Worm (Caenorhabditis elegans) whole organism, L4 larva: ENCODE data around the gene C13C4.7.

Experiments used
- D1046.2 ChIP-seq: fragments of 200-800 bp; sonication (Bioruptor generic); IDR thresholded peaks from 2 replicates; pipeline ENCODE4 v1.3.6; 2022; ENCODE audit warnings: missing genetic modification characterization, missing compliant biosample characterization
- Y75B8A.6 ChIP-seq: fragments of 200-800 bp; sonication (Bioruptor generic); IDR thresholded peaks from 2 replicates; pipeline ENCODE4 v1.3.6; 2022; ENCODE audit warnings: missing genetic modification reagents, missing genetic modification characterization, missing compliant biosample characterization
- ama-1 ChIP-seq: fragments of 150-350 bp; optimal IDR thresholded peaks from 2 replicates; lab custom pipeline; 2014; ENCODE audit warnings: inconsistent platforms, mixed read lengths
- arid-1 ChIP-seq: fragments of 200-800 bp; sonication (Bioruptor generic); conservative IDR thresholded peaks from 2 replicates; pipeline ENCODE4 v1.3.6; 2022; ENCODE audit warnings: missing genetic modification reagents, missing genetic modification characterization, missing compliant biosample characterization
- ceh-32 ChIP-seq: sonication (generic microtip); optimal IDR thresholded peaks from 2 replicates; lab custom pipeline; 2016; ENCODE audit warnings: mild to moderate bottlenecking, missing genetic modification characterization, missing compliant biosample characterization; ENCODE audit not compliant: poor library complexity
- ceh-44 ChIP-seq: fragments of 200-800 bp; sonication (Bioruptor generic); IDR thresholded peaks from 2 replicates; pipeline ENCODE4 v1.3.6; 2022; ENCODE audit warnings: missing genetic modification reagents, missing genetic modification characterization, missing compliant biosample characterization
- ceh-62 ChIP-seq: sonication (generic microtip); optimal IDR thresholded peaks from 2 replicates; lab custom pipeline; 2017; ENCODE audit warnings: missing biosample characterization, missing genetic modification characterization
- ceh-82 ChIP-seq: sonication (generic microtip); optimal IDR thresholded peaks from 2 replicates; lab custom pipeline; 2017; ENCODE audit warnings: missing biosample characterization, missing genetic modification characterization
- daf-16 ChIP-seq, 3 experiments: sonication (generic microtip); optimal IDR thresholded peaks; 2 replicates each; lab custom pipeline; 2016 to 2017; ENCODE audit warnings: missing genetic modification characterization in 3 of 3, missing genetic modification reagents in 3 of 3, mild to moderate bottlenecking in 2 of 3, missing compliant biosample characterization in 2 of 3, missing biosample characterization in 1 of 3, moderate library complexity in 1 of 3
- daf-19 ChIP-seq: fragments of 200-800 bp; sonication (Bioruptor generic); conservative IDR thresholded peaks from 2 replicates; pipeline ENCODE4 v1.3.6; 2022; ENCODE audit warnings: missing genetic modification characterization, missing compliant biosample characterization
- dmd-6 ChIP-seq: fragments of 200-800 bp; sonication (Bioruptor generic); IDR thresholded peaks from 2 replicates; pipeline ENCODE4 v1.3.6; 2022; ENCODE audit warnings: missing genetic modification reagents, missing genetic modification characterization, missing compliant biosample characterization
- dmd-8 ChIP-seq: fragments of 200-800 bp; sonication (Bioruptor generic); IDR thresholded peaks from 2 replicates; pipeline ENCODE4 v1.3.6; 2022; ENCODE audit warnings: missing genetic modification characterization, missing compliant biosample characterization
- dmd-9 ChIP-seq: fragments of 200-800 bp; sonication (Bioruptor generic); IDR thresholded peaks from 2 replicates; pipeline ENCODE4 v1.3.6; 2022; ENCODE audit warnings: missing genetic modification reagents, missing genetic modification characterization, missing compliant biosample characterization
- dve-1 ChIP-seq: sonication (generic microtip); optimal IDR thresholded peaks from 2 replicates; lab custom pipeline; 2017; ENCODE audit warnings: antibody characterized with exemption, mild to moderate bottlenecking, missing genetic modification characterization, missing compliant biosample characterization; ENCODE audit not compliant: insufficient read depth
- egl-43 ChIP-seq: fragments of 200-800 bp; sonication (Bioruptor generic); IDR thresholded peaks from 2 replicates; pipeline ENCODE4 v1.3.6; 2022; ENCODE audit warnings: missing genetic modification reagents, missing genetic modification characterization, missing compliant biosample characterization
- hlh-11 ChIP-seq: fragments of 200-800 bp; sonication (Bioruptor generic); optimal IDR thresholded peaks from 2 replicates; lab custom pipeline; 2018; ENCODE audit warnings: mild to moderate bottlenecking, missing genetic modification characterization, missing compliant biosample characterization
- hlh-30 ChIP-seq: sonication (generic microtip); optimal IDR thresholded peaks from 2 replicates; lab custom pipeline; 2017; ENCODE audit warnings: antibody characterized with exemption, mild to moderate bottlenecking, missing genetic modification characterization, missing compliant biosample characterization; ENCODE audit not compliant: insufficient read depth
- lin-29 ChIP-seq: fragments of 200-800 bp; sonication (Bioruptor generic); IDR thresholded peaks from 2 replicates; pipeline ENCODE4 v1.3.6; 2022; ENCODE audit warnings: missing genetic modification reagents, missing genetic modification characterization, missing compliant biosample characterization
- lin-38 ChIP-seq: fragments of 200-800 bp; sonication (Bioruptor generic); IDR thresholded peaks from 2 replicates; pipeline ENCODE4 v1.3.6; 2022; ENCODE audit warnings: missing genetic modification reagents, missing genetic modification characterization, missing compliant biosample characterization
- lir-3 ChIP-seq: sonication (generic microtip); optimal IDR thresholded peaks from 2 replicates; lab custom pipeline; 2016; ENCODE audit warnings: mild to moderate bottlenecking, missing genetic modification characterization, missing compliant biosample characterization
- lsy-2 ChIP-seq, 2 experiments: fragments of 150-350 bp in 1 of 2; sonication (generic microtip) in 1 of 2; optimal IDR thresholded peaks; 2 replicates each; lab custom pipeline; 2014 to 2017; ENCODE audit warnings: missing biosample characterization in 2 of 2, missing genetic modification characterization in 2 of 2
- madf-9 ChIP-seq: fragments of 200-800 bp; sonication (Bioruptor generic); conservative IDR thresholded peaks from 2 replicates; pipeline ENCODE4 v1.3.6; 2022; ENCODE audit warnings: missing genetic modification reagents, missing genetic modification characterization, missing compliant biosample characterization
- mdl-1 ChIP-seq, 2 experiments: fragments of 150-350 bp in 1 of 2; sonication (generic microtip) in 1 of 2; optimal IDR thresholded peaks; 2 replicates each; lab custom pipeline; 2014 to 2017; ENCODE audit warnings: missing biosample characterization in 2 of 2, missing genetic modification characterization in 2 of 2
- mxl-2 ChIP-seq: fragments of 200-800 bp; sonication (Bioruptor generic); conservative IDR thresholded peaks from 2 replicates; pipeline ENCODE4 v1.3.6; 2022; ENCODE audit warnings: missing genetic modification reagents, missing genetic modification characterization, missing compliant biosample characterization
- mxl-3 ChIP-seq: fragments of 200-800 bp; sonication (Bioruptor generic); optimal IDR thresholded peaks from 2 replicates; lab custom pipeline; 2018; ENCODE audit warnings: mild to moderate bottlenecking, missing genetic modification characterization, missing compliant biosample characterization
- nhr-10 ChIP-seq: fragments of 150-350 bp; optimal IDR thresholded peaks from 2 replicates; lab custom pipeline; 2014; ENCODE audit warnings: missing biosample characterization, missing genetic modification characterization
- nhr-102 ChIP-seq: sonication (generic microtip); optimal IDR thresholded peaks from 2 replicates; lab custom pipeline; 2016; ENCODE audit warnings: mild to moderate bottlenecking, missing genetic modification characterization, moderate library complexity, missing compliant biosample characterization
- nhr-111 ChIP-seq: fragments of 200-800 bp; sonication (Bioruptor generic); optimal IDR thresholded peaks from 2 replicates; lab custom pipeline; 2018; ENCODE audit warnings: mild to moderate bottlenecking, missing genetic modification characterization, missing compliant biosample characterization
- nhr-25 ChIP-seq: sonication (generic microtip); optimal IDR thresholded peaks from 2 replicates; lab custom pipeline; 2017; ENCODE audit warnings: missing genetic modification characterization, mild to moderate bottlenecking, missing compliant biosample characterization, antibody characterized with exemption, moderate library complexity, borderline replicate concordance; ENCODE audit not compliant: insufficient read depth
- nhr-28 ChIP-seq: fragments of 150-350 bp; optimal IDR thresholded peaks from 2 replicates; lab custom pipeline; 2014; ENCODE audit warnings: missing biosample characterization, missing genetic modification characterization
- nhr-41 ChIP-seq: fragments of 200-800 bp; sonication (Bioruptor generic); IDR thresholded peaks from 2 replicates; pipeline ENCODE4 v1.3.6; 2022; ENCODE audit warnings: missing genetic modification reagents, missing genetic modification characterization, missing compliant biosample characterization
- nhr-48 ChIP-seq: sonication (generic microtip); optimal IDR thresholded peaks from 2 replicates; lab custom pipeline; 2016; ENCODE audit warnings: mild to moderate bottlenecking, missing genetic modification characterization, missing compliant biosample characterization
- nhr-6 ChIP-seq: fragments of 150-350 bp; optimal IDR thresholded peaks from 2 replicates; lab custom pipeline; 2014; ENCODE audit warnings: missing biosample characterization, missing genetic modification characterization
- nhr-76 ChIP-seq: fragments of 150-350 bp; optimal IDR thresholded peaks from 2 replicates; lab custom pipeline; 2014; ENCODE audit warnings: missing biosample characterization, missing genetic modification characterization
- nhr-77 ChIP-seq: fragments of 150-350 bp; optimal IDR thresholded peaks from 2 replicates; lab custom pipeline; 2014; ENCODE audit warnings: missing biosample characterization, missing genetic modification characterization
- php-3 ChIP-seq: fragments of 200-800 bp; sonication (Bioruptor generic); IDR thresholded peaks from 2 replicates; pipeline ENCODE4 v1.3.6; 2022; ENCODE audit warnings: missing genetic modification reagents, missing genetic modification characterization, missing compliant biosample characterization
- pqm-1 ChIP-seq: sonication (generic microtip); optimal IDR thresholded peaks from 2 replicates; lab custom pipeline; 2017; ENCODE audit warnings: missing biosample characterization, missing genetic modification characterization
- rbr-2 ChIP-seq: sonication (generic microtip); optimal IDR thresholded peaks from 2 replicates; lab custom pipeline; 2016; ENCODE audit warnings: missing genotype, missing genetic modification characterization, missing compliant biosample characterization
- sdz-12 ChIP-seq: fragments of 200-800 bp; sonication (Bioruptor generic); optimal IDR thresholded peaks from 2 replicates; lab custom pipeline; 2018; ENCODE audit warnings: mild to moderate bottlenecking, missing genetic modification characterization, missing compliant biosample characterization
- skn-1 ChIP-seq: fragments of 150-350 bp; optimal IDR thresholded peaks from 2 replicates; lab custom pipeline; 2014; ENCODE audit warnings: missing biosample characterization, missing genetic modification characterization
- unc-130 ChIP-seq: sonication (generic microtip); optimal IDR thresholded peaks from 2 replicates; lab custom pipeline; 2016; ENCODE audit warnings: missing genetic modification reagents, missing genetic modification characterization, missing compliant biosample characterization
- unc-39 ChIP-seq: sonication (generic microtip); optimal IDR thresholded peaks from 2 replicates; lab custom pipeline; 2017; ENCODE audit warnings: missing biosample characterization, missing genetic modification characterization
- vab-7 ChIP-seq: fragments of 200-800 bp; sonication (Bioruptor generic); IDR thresholded peaks from 2 replicates; pipeline ENCODE4 v1.3.6; 2022; ENCODE audit warnings: missing genetic modification reagents, missing genetic modification characterization, missing compliant biosample characterization
- zfp-2 ChIP-seq: sonication (generic microtip); optimal IDR thresholded peaks from 2 replicates; lab custom pipeline; 2016; ENCODE audit warnings: mild to moderate bottlenecking, missing genetic modification characterization, missing compliant biosample characterization
- zfp-3 ChIP-seq: fragments of 200-800 bp; sonication (Bioruptor generic); conservative IDR thresholded peaks from 2 replicates; pipeline ENCODE4 v1.3.6; 2022; ENCODE audit warnings: missing genetic modification reagents, missing genetic modification characterization, missing compliant biosample characterization
- ztf-11 ChIP-seq: fragments of 150-350 bp; optimal IDR thresholded peaks from 2 replicates; lab custom pipeline; 2014; ENCODE audit warnings: missing biosample characterization, missing genetic modification characterization

C13C4.7 gene

DNA sequence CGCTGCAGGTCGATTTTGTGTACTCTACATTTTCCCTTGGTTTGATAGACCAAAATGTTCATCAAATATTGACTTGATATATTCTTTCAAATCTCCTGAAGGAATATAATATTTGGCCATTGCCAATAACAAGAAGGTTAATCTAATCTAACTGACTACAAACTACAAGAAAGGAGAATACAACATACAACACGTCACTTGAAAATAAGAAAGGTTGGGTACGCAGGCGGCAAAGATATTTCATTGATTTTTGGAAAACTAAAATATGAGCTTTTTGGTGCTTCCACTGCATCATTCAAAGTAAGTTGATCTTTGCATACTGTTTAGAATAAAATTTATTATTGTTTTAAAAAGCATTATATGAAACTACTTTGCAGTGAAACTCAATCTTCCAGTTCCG, 22.2 kb downstream of the C13C4.7 start, which contains the start of gene nhr-209:
TSS of gene nhr-209 (plus strand) at position 27 of the 400 bp plus-strand sequence.
- TF ChIP-seq nhr-25 (tag; lab: Kevin White, UChicago) (no peak), lsy-2 (tag; optimal IDR thresholded peaks at IDR 0.05; lab: Kevin White, UChicago) (no peak), dmd-8 (GFP tag; lab: Robert Waterston, UW) (no peak), nhr-41 (no peak), unc-130 (GFP tag; lab: Kevin White, UChicago) (no peak), nhr-48 (tag; lab: Kevin White, UChicago) (no peak), nhr-28 (peak; percentile 82), lir-3 (tag; lab: Kevin White, UChicago) (no peak), mxl-2 (GFP tag; lab: Robert Waterston, UW) (no peak)

DNA sequence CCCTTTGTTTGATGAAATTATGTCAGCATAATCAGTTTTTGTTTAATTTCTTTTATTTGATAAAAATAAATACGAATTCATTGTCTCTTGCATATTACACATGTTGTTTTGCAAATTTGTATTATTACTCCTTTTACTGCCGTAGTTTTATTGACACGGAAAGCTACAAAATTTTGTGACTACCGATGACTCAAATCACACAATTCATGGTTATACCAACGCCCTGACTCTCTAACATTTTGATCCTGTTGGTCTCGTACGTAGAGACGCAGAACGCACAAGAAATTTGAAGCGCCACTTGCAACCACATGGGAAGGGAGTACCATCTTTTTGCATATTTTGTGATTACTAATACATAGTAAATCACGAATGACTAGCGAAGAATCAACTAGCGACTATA, 24.4 kb downstream of the C13C4.7 start, which contains the start of gene nhr-207:
TSS of gene nhr-207 (plus strand) at position 282 of the 400 bp plus-strand sequence.
- TF ChIP-seq madf-9 (no peak), nhr-102 (tag; lab: Kevin White, UChicago) (peak; percentile 54), nhr-10 (no peak), mdl-1 (tag; optimal IDR thresholded peaks at IDR 0.05; lab: Kevin White, UChicago) (peak in 1 of 2 experiments; percentile 71), zfp-2 (tag; lab: Kevin White, UChicago) (no peak), ceh-44 (GFP tag; lab: Robert Waterston, UW) (no peak), nhr-6 (tag; lab: Kevin White, UChicago) (peak; percentile 85), ceh-62 (tag; lab: Kevin White, UChicago) (no peak), mxl-3 (GFP tag; lab: Kevin White, UChicago) (no peak), dmd-9 (no peak), hlh-30 (tag; lab: Kevin White, UChicago) (no peak), D1046.2 (GFP tag; lab: Robert Waterston, UW) (no peak), Y75B8A.6 (GFP tag; lab: Robert Waterston, UW) (no peak), dmd-6 (GFP tag; lab: Robert Waterston, UW) (peak; percentile 85), nhr-76 (tag; lab: Kevin White, UChicago) (no peak), nhr-28 (peak; percentile 95), daf-16 (GFP tag; optimal IDR thresholded peaks at IDR 0.05; lab: Kevin White, UChicago) (no peak), daf-16 (tag; optimal IDR thresholded peaks at IDR 0.05; lab: Kevin White, UChicago) (peak; percentile 51), dve-1 (peak; percentile 45), egl-43 (GFP tag; lab: Robert Waterston, UW) (no peak), nhr-77 (peak; percentile 20), hlh-11 (tag; lab: Kevin White, UChicago) (peak; percentile 39)

DNA sequence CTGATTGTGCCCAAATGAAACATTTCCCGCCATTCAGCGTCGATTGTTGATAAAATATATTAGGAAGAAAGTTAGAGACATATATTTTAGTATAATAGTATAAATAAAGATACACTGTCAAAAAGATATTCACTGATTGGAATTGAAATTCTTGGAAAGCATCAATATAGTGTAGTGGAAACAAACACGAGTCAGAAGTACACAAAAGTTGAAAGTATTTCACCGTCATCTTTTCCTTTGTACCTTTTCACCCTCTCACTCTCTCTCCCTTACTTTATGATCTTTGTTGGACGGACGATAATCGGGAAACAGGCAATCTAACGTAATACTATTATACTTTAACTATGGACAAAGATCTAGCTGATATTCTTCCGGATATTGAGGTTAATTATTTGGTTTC, 26.3 kb downstream of the C13C4.7 start, which contains the start of gene nhr-208:
TSS of gene nhr-208 (plus strand) at position 288 of the 400 bp plus-strand sequence.
- TF ChIP-seq nhr-102 (tag; lab: Kevin White, UChicago) = peak; percentile 5
- TF ChIP-seq ama-1 (lab: Kevin White, UChicago) = no peak
- no peak for TF ChIP-seq zfp-3 (GFP tag; lab: Robert Waterston, UW)
- TF ChIP-seq php-3 (GFP tag; lab: Robert Waterston, UW) = no peak
- TF ChIP-seq unc-39 (tag; lab: Kevin White, UChicago) = no peak
- no peak for TF ChIP-seq lin-38 (GFP tag; lab: Robert Waterston, UW)
- TF ChIP-seq ztf-11 = no peak
- TF ChIP-seq pqm-1 (tag; lab: Kevin White, UChicago) = no peak
- no peak for TF ChIP-seq rbr-2 (tag; lab: Kevin White, UChicago)
- 0 out of 2 replicates have a peak, but pooled peaks have one; percentile 18 for TF ChIP-seq dmd-6 (GFP tag; lab: Robert Waterston, UW)
- TF ChIP-seq skn-1 (tag; lab: Kevin White, UChicago) = no peak
- no peak for TF ChIP-seq hlh-11 (tag; lab: Kevin White, UChicago)
- TF ChIP-seq arid-1 (GFP tag; lab: Robert Waterston, UW) = no peak
- no peak for TF ChIP-seq dmd-8 (GFP tag; lab: Robert Waterston, UW)
- TF ChIP-seq vab-7 = no peak
- peak; percentile 13 for TF ChIP-seq hlh-30 (tag; lab: Kevin White, UChicago)
- no peak for TF ChIP-seq sdz-12 (GFP tag; lab: Kevin White, UChicago)
- peak; percentile 15 for TF ChIP-seq dve-1
- TF ChIP-seq unc-130 (GFP tag; lab: Kevin White, UChicago) = no peak
- TF ChIP-seq lir-3 (tag; lab: Kevin White, UChicago) = no peak
- no peak for TF ChIP-seq egl-43 (GFP tag; lab: Robert Waterston, UW)
- TF ChIP-seq lin-29 (GFP tag; lab: Robert Waterston, UW) = no peak
- no peak for TF ChIP-seq nhr-111 (GFP tag; lab: Kevin White, UChicago)
- no peak for TF ChIP-seq ceh-32 (tag; lab: Kevin White, UChicago)
- peak; percentile 62 for TF ChIP-seq nhr-28
- no peak for TF ChIP-seq daf-19
- no peak for TF ChIP-seq daf-16 (GFP tag; optimal IDR thresholded peaks at IDR 0.05; lab: Kevin White, UChicago)
- TF ChIP-seq daf-16 (tag; optimal IDR thresholded peaks at IDR 0.05; lab: Kevin White, UChicago) = peak; percentile 56
- no peak for TF ChIP-seq ceh-82 (tag; lab: Kevin White, UChicago)
